Worm (Caenorhabditis elegans) whole organism, L4 larva: ENCODE results near the gene F46H5.4.

Source experiments
- aly-2 ChIP-seq: sonication (generic microtip); optimal IDR thresholded peaks from 2 replicates; lab custom pipeline; 2018; ENCODE audit warnings: missing biosample characterization, missing genetic modification characterization
- dpl-1 ChIP-seq: fragments of 150-350 bp; optimal IDR thresholded peaks from 2 replicates; lab custom pipeline; 2014; ENCODE audit warnings: missing biosample characterization, missing genetic modification reagents, missing genetic modification characterization
- mep-1 ChIP-seq: fragments of 150-350 bp; sonication (generic microtip); optimal IDR thresholded peaks from 3 replicates; lab custom pipeline; 2014; ENCODE audit warnings: missing biosample characterization, missing genetic modification characterization
- nhr-237 ChIP-seq: sonication (generic microtip); optimal IDR thresholded peaks from 2 replicates; lab custom pipeline; 2017; ENCODE audit warnings: missing biosample characterization, missing genetic modification characterization
- nhr-25 ChIP-seq: sonication (generic microtip); optimal IDR thresholded peaks from 2 replicates; lab custom pipeline; 2017; ENCODE audit warnings: missing genetic modification characterization, mild to moderate bottlenecking, missing compliant biosample characterization, antibody characterized with exemption, moderate library complexity, borderline replicate concordance; ENCODE audit not compliant: insufficient read depth
- php-3 ChIP-seq: fragments of 200-800 bp; sonication (Bioruptor generic); IDR thresholded peaks from 2 replicates; pipeline ENCODE4 v1.3.6; 2022; ENCODE audit warnings: missing genetic modification reagents, missing genetic modification characterization, missing compliant biosample characterization
- snpc-4 ChIP-seq: fragments of 150-350 bp; optimal IDR thresholded peaks from 2 replicates; lab custom pipeline; 2014; ENCODE audit warnings: missing biosample characterization, missing genetic modification characterization
- tag-97 ChIP-seq: fragments of 200-800 bp; sonication (Bioruptor generic); IDR thresholded peaks from 2 replicates; pipeline ENCODE4 v1.3.6; 2022; ENCODE audit warnings: missing genetic modification characterization, missing compliant biosample characterization
- ztf-11 ChIP-seq: fragments of 150-350 bp; optimal IDR thresholded peaks from 2 replicates; lab custom pipeline; 2014; ENCODE audit warnings: missing biosample characterization, missing genetic modification characterization

- no peak for TF ChIP-seq aly-2
- no peak for TF ChIP-seq snpc-4
- no peak for TF ChIP-seq mep-1 (tag; lab: Kevin White, UChicago)
- TF ChIP-seq tag-97 (GFP tag; lab: Robert Waterston, UW), result no peak
- no peak for TF ChIP-seq nhr-25 (tag; lab: Kevin White, UChicago)
- TF ChIP-seq php-3 (GFP tag; lab: Robert Waterston, UW), result no peak
- TF ChIP-seq dpl-1, result no peak
- TF ChIP-seq ztf-11 (tag; lab: Kevin White, UChicago), result no peak
- no peak for TF ChIP-seq nhr-237
Measured at ce11 chrX:7222383-7222782, 32.0 kb downstream of the F46H5.4 start.
